Fruit fly (Drosophila melanogaster) whole organism, embryonic: ENCODE data around the gene Mrp5.

Experiments used
- Antp ChIP-seq: fragments of 200-800 bp; sonication (Bioruptor generic); optimal IDR thresholded peaks from 3 replicates; lab custom pipeline; 2016; ENCODE audit warnings: missing biosample characterization, missing genetic modification characterization
- Asciz ChIP-seq: fragments of 200-800 bp; sonication (Bioruptor generic); optimal IDR thresholded peaks from 2 replicates; lab custom pipeline; 2017; ENCODE audit warnings: missing biosample characterization, mild to moderate bottlenecking, missing genetic modification characterization, missing genetic modification reagents
- CG10267 ChIP-seq: fragments of 200-800 bp; sonication (Bioruptor generic); optimal IDR thresholded peaks from 2 replicates; lab custom pipeline; 2018; ENCODE audit warnings: missing biosample characterization, mild to moderate bottlenecking, missing genetic modification characterization, moderate library complexity
- CG10366 ChIP-seq: fragments of 200-800 bp; sonication (Bioruptor generic); IDR thresholded peaks from 2 replicates; pipeline ENCODE4 v1.3.6; 2022; ENCODE audit warnings: missing biosample characterization, missing genetic modification characterization
- CG10979 ChIP-seq: fragments of 200-800 bp; sonication (Bioruptor generic); optimal IDR thresholded peaks from 2 replicates; lab custom pipeline; 2018; ENCODE audit warnings: missing biosample characterization, mild to moderate bottlenecking, missing genetic modification characterization, moderate library complexity
- CG13287 ChIP-seq: fragments of 200-800 bp; sonication (Bioruptor generic); IDR thresholded peaks from 2 replicates; pipeline ENCODE4 v1.3.6; 2022; ENCODE audit warnings: missing biosample characterization, missing genetic modification characterization; ENCODE audit not compliant: partially characterized antibody
- CG1602 ChIP-seq: fragments of 200-800 bp; sonication (Bioruptor generic); optimal IDR thresholded peaks from 3 replicates; lab custom pipeline; 2016; ENCODE audit warnings: missing biosample characterization, missing genetic modification characterization
- CG2116 ChIP-seq: fragments of 200-800 bp; sonication (Bioruptor generic); optimal IDR thresholded peaks from 3 replicates; lab custom pipeline; 2018; ENCODE audit warnings: missing biosample characterization, mild to moderate bottlenecking, missing genetic modification characterization
- CG2678 ChIP-seq: fragments of 200-800 bp; sonication (Bioruptor generic); optimal IDR thresholded peaks from 3 replicates; lab custom pipeline; 2019; ENCODE audit warnings: missing biosample characterization, mild to moderate bottlenecking, missing genetic modification characterization, moderate library complexity
- CG31365 ChIP-seq: fragments of 200-800 bp; sonication (Bioruptor generic); optimal IDR thresholded peaks from 2 replicates; lab custom pipeline; 2018; ENCODE audit warnings: missing biosample characterization, mild to moderate bottlenecking, missing genetic modification characterization
- CG33213 ChIP-seq: fragments of 200-800 bp; sonication (Bioruptor generic); optimal IDR thresholded peaks from 3 replicates; lab custom pipeline; 2016; ENCODE audit warnings: missing biosample characterization, missing genetic modification characterization
- CG42726 ChIP-seq: fragments of 200-800 bp; sonication (Bioruptor generic); IDR thresholded peaks from 2 replicates; pipeline ENCODE4 v1.3.6; 2022; ENCODE audit warnings: missing biosample characterization, missing genetic modification characterization; ENCODE audit not compliant: partially characterized antibody
- CG4328 ChIP-seq: fragments of 200-800 bp; sonication (Bioruptor generic); optimal IDR thresholded peaks from 3 replicates; lab custom pipeline; 2017; ENCODE audit warnings: missing biosample characterization, missing genetic modification reagents, missing genetic modification characterization
- CG4820 ChIP-seq: fragments of 200-800 bp; sonication (Bioruptor generic); optimal IDR thresholded peaks from 3 replicates; lab custom pipeline; 2016; ENCODE audit warnings: missing biosample characterization, missing genetic modification characterization
- CG7786 ChIP-seq: fragments of 200-800 bp; sonication (Bioruptor generic); optimal IDR thresholded peaks from 2 replicates; lab custom pipeline; 2016; ENCODE audit warnings: missing biosample characterization, missing genetic modification characterization
- CG7839 ChIP-seq: fragments of 200-800 bp; sonication (Bioruptor generic); optimal IDR thresholded peaks from 3 replicates; lab custom pipeline; 2018; ENCODE audit warnings: missing biosample characterization, mild to moderate bottlenecking, missing genetic modification characterization, moderate library complexity
- CG8478 ChIP-seq: fragments of >200 bp; optimal IDR thresholded peaks from 2 replicates; lab custom pipeline; 2018
- CG9817 ChIP-seq: fragments of 200-800 bp; sonication (Bioruptor generic); optimal IDR thresholded peaks from 2 replicates; lab custom pipeline; 2018; ENCODE audit warnings: missing biosample characterization, mild to moderate bottlenecking, missing genetic modification characterization, moderate library complexity
- CG9876 ChIP-seq: fragments of 200-800 bp; sonication (Bioruptor generic); optimal IDR thresholded peaks from 2 replicates; lab custom pipeline; 2016; ENCODE audit warnings: missing biosample characterization, missing genetic modification characterization
- Camta ChIP-seq: fragments of 200-800 bp; sonication (Bioruptor generic); optimal IDR thresholded peaks from 2 replicates; lab custom pipeline; 2016; ENCODE audit warnings: missing biosample characterization, missing genetic modification characterization
- CkIIα-i1 ChIP-seq: fragments of 200-800 bp; sonication (Bioruptor generic); IDR thresholded peaks from 2 replicates; pipeline ENCODE4 v1.3.6; 2022; ENCODE audit warnings: missing biosample characterization, missing genetic modification characterization
- E2f1 ChIP-seq: fragments of 200-800 bp; sonication (Bioruptor generic); IDR thresholded peaks from 2 replicates; pipeline ENCODE4 v1.3.6; 2022; ENCODE audit warnings: missing biosample characterization, missing genetic modification characterization
- Lhr ChIP-seq: fragments of 200-800 bp; sonication (Bioruptor generic); optimal IDR thresholded peaks from 3 replicates; lab custom pipeline; 2017; ENCODE audit warnings: mild to moderate bottlenecking, missing biosample characterization, missing genetic modification reagents, missing genetic modification characterization
- Lim3 ChIP-seq: fragments of 200-800 bp; sonication (Bioruptor generic); IDR thresholded peaks from 2 replicates; pipeline ENCODE4 v1.3.6; 2022; ENCODE audit warnings: missing biosample characterization, missing genetic modification characterization
- MTF-1 ChIP-seq: fragments of 200-800 bp; sonication (Bioruptor generic); optimal IDR thresholded peaks from 2 replicates; lab custom pipeline; 2018; ENCODE audit warnings: missing biosample characterization, mild to moderate bottlenecking, missing genetic modification characterization, borderline replicate concordance
- NC2α ChIP-seq: fragments of 200-800 bp; sonication (Bioruptor generic); optimal IDR thresholded peaks from 2 replicates; lab custom pipeline; 2016; ENCODE audit warnings: missing biosample characterization, missing genetic modification characterization
- NK7.1 ChIP-seq: fragments of 200-800 bp; sonication (Bioruptor generic); optimal IDR thresholded peaks from 3 replicates; lab custom pipeline; 2016; ENCODE audit warnings: missing biosample characterization, missing genetic modification characterization
- Poxn ChIP-seq: fragments of 200-800 bp; sonication (Bioruptor generic); IDR thresholded peaks from 2 replicates; pipeline ENCODE4 v1.3.6; 2022; ENCODE audit warnings: missing biosample characterization, missing genetic modification characterization
- Taf1 ChIP-seq: fragments of 200-800 bp; sonication (Bioruptor generic); IDR thresholded peaks from 2 replicates; pipeline ENCODE4 v1.3.6; 2022; ENCODE audit warnings: missing biosample characterization, missing genetic modification characterization
- Tbp ChIP-seq: fragments of >200 bp; optimal IDR thresholded peaks from 2 replicates; lab custom pipeline; 2018; ENCODE audit warnings: missing biosample characterization, missing genetic modification characterization
- al ChIP-seq: fragments of 200-800 bp; sonication (Bioruptor generic); IDR thresholded peaks from 2 replicates; pipeline ENCODE4 v1.3.6; 2022; ENCODE audit warnings: missing biosample characterization, missing genetic modification characterization
- ap ChIP-seq: fragments of 200-800 bp; sonication (Bioruptor generic); IDR thresholded peaks from 2 replicates; pipeline ENCODE4 v1.3.6; 2022; ENCODE audit warnings: missing biosample characterization, missing genetic modification characterization
- ara ChIP-seq: fragments of 200-800 bp; sonication (Bioruptor generic); IDR thresholded peaks from 2 replicates; pipeline ENCODE4 v1.3.6; 2022; ENCODE audit warnings: missing biosample characterization, missing genetic modification characterization
- croc ChIP-seq: fragments of 200-800 bp; sonication (Bioruptor generic); conservative IDR thresholded peaks from 3 replicates; pipeline ENCODE4 v1.3.6; 2022; ENCODE audit warnings: missing biosample characterization, missing genetic modification characterization
- da ChIP-seq: fragments of 200-800 bp; sonication (Bioruptor generic); optimal IDR thresholded peaks from 2 replicates; lab custom pipeline; 2016; ENCODE audit warnings: missing biosample characterization, missing genetic modification characterization
- dm ChIP-seq: fragments of 200-800 bp; sonication (Bioruptor generic); optimal IDR thresholded peaks from 3 replicates; lab custom pipeline; 2016; ENCODE audit warnings: missing biosample characterization, missing genetic modification characterization
- fd64A ChIP-seq: fragments of 200-800 bp; sonication (Bioruptor generic); optimal IDR thresholded peaks from 3 replicates; lab custom pipeline; 2018; ENCODE audit warnings: missing biosample characterization, mild to moderate bottlenecking, missing genetic modification characterization
- gsb-n ChIP-seq: fragments of 200-800 bp; sonication (Bioruptor generic); optimal IDR thresholded peaks from 3 replicates; lab custom pipeline; 2018; ENCODE audit warnings: missing biosample characterization, mild to moderate bottlenecking, missing genetic modification characterization
- jumu ChIP-seq: fragments of 200-800 bp; sonication (Bioruptor generic); optimal IDR thresholded peaks from 3 replicates; lab custom pipeline; 2016; ENCODE audit warnings: missing biosample characterization, missing genetic modification characterization
- luna ChIP-seq: fragments of 200-800 bp; sonication (Bioruptor generic); optimal IDR thresholded peaks from 2 replicates; lab custom pipeline; 2016; ENCODE audit warnings: missing biosample characterization, missing genetic modification characterization
- maf-S ChIP-seq: fragments of 200-800 bp; sonication (Bioruptor generic); optimal IDR thresholded peaks from 2 replicates; lab custom pipeline; 2016; ENCODE audit warnings: missing biosample characterization, missing genetic modification characterization
- mam ChIP-seq: fragments of 200-800 bp; sonication (Bioruptor generic); optimal IDR thresholded peaks from 3 replicates; lab custom pipeline; 2016; ENCODE audit warnings: missing biosample characterization, missing genetic modification characterization
- pan ChIP-seq, 4 experiments: fragments of >200 bp in 3 of 4; fragments of 200-800 bp in 1 of 4; sonication (Bioruptor generic) in 1 of 4; optimal IDR thresholded peaks in 3 of 4; IDR thresholded peaks in 1 of 4; 2 replicates each; pipeline versions ENCODE4 v1.3.6 to Lab custom; 2017 to 2022; ENCODE audit warnings: missing biosample characterization in 2 of 4, missing genetic modification characterization in 2 of 4, mixed read lengths in 1 of 4
- pros ChIP-seq: fragments of 200-800 bp; sonication (Bioruptor generic); optimal IDR thresholded peaks from 3 replicates; lab custom pipeline; 2019; ENCODE audit warnings: missing biosample characterization, mild to moderate bottlenecking, missing genetic modification characterization, moderate library complexity
- salm ChIP-seq: fragments of 200-800 bp; sonication (Bioruptor generic); optimal IDR thresholded peaks from 2 replicates; lab custom pipeline; 2018; ENCODE audit warnings: missing biosample characterization, mild to moderate bottlenecking, missing genetic modification characterization
- sc ChIP-seq, 3 experiments: fragments of >200 bp in 2 of 3; fragments of 200-800 bp in 1 of 3; sonication (Bioruptor generic) in 1 of 3; optimal IDR thresholded peaks; 2 replicates in 2 of 3; 3 replicates in 1 of 3; lab custom pipeline; 2017; ENCODE audit warnings: mild to moderate bottlenecking in 1 of 3, missing biosample characterization in 1 of 3, missing genetic modification characterization in 1 of 3, missing genetic modification reagents in 1 of 3
- sna ChIP-seq: fragments of 200-800 bp; sonication (Bioruptor generic); IDR thresholded peaks from 2 replicates; pipeline ENCODE4 v1.3.6; 2022; ENCODE audit warnings: missing biosample characterization, missing genetic modification characterization; ENCODE audit not compliant: partially characterized antibody
- unc-4 ChIP-seq: fragments of 200-800 bp; sonication (Bioruptor generic); IDR thresholded peaks from 2 replicates; pipeline ENCODE4 v1.3.6; 2022; ENCODE audit warnings: missing biosample characterization, missing genetic modification characterization; ENCODE audit not compliant: partially characterized antibody
- usp ChIP-seq: fragments of >200 bp; optimal IDR thresholded peaks from 2 replicates; lab custom pipeline; 2017; ENCODE audit warnings: missing biosample characterization, missing genetic modification characterization

Gene Mrp5

DNA sequence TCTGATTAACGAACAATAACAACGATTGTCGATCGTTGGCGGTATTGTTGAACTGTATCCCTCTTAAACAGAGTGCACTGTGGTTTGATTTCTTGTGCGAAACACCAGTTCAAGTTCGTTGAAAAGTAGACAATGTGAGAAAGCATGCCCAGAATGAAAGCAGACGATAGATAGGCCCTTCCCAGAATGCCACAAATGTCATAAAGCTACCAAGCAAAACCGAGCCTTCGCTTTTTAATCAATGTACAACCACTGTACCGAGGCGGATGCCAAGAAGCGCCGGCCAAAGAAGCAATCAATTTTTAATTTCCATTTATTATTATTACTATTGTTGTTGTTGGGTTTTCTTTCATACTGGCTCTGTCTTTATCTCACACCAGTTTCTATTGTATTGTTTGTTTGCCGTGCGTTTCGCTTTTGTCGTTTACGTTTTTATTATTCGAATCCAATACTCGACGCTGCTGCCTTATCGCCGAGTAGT lies 33.4 kb upstream of the Mrp5 start (continued):
- peak; percentile 3 for TF ChIP-seq CG4328
- TF ChIP-seq usp (GFP tag; lab: Kevin White, UChicago): no peak
- TF ChIP-seq CG33213 (GFP tag; lab: Kevin White, UChicago): peak; percentile 66
- TF ChIP-seq CG10979 (tag; lab: Kevin White, UChicago): peak; percentile 78
- peak; percentile 73 for TF ChIP-seq CG4820 (GFP tag; lab: Kevin White, UChicago)
- TF ChIP-seq CG2678: peak; percentile 84
- TF ChIP-seq CG10366 (GFP tag; lab: Robert Waterston, UW): peak; percentile 92
- TF ChIP-seq CG42726 (GFP tag; lab: Robert Waterston, UW): no peak
- TF ChIP-seq Asciz (GFP tag; lab: Kevin White, UChicago): peak; percentile 72
- TF ChIP-seq NK7.1 (GFP tag; lab: Kevin White, UChicago): peak; percentile 56
- TF ChIP-seq mam (GFP tag; lab: Kevin White, UChicago): peak; percentile 89
- TF ChIP-seq salm (tag; lab: Kevin White, UChicago): peak; percentile 70
- TF ChIP-seq Tbp (GFP tag; lab: Kevin White, UChicago): no peak
- peak; percentile 66 for TF ChIP-seq Lim3 (GFP tag; lab: Robert Waterston, UW)
- TF ChIP-seq CG2116 (GFP tag; lab: Kevin White, UChicago): peak; percentile 27
- TF ChIP-seq luna (GFP tag; lab: Kevin White, UChicago): peak; percentile 51
- peak; percentile 70 for TF ChIP-seq dm (GFP tag; lab: Kevin White, UChicago)
- TF ChIP-seq fd64A (GFP tag; lab: Kevin White, UChicago): peak; percentile 76
- no peak for TF ChIP-seq unc-4 (GFP tag; lab: Robert Waterston, UW)
- TF ChIP-seq maf-S (GFP tag; lab: Kevin White, UChicago): peak; percentile 76
- TF ChIP-seq croc (GFP tag; lab: Robert Waterston, UW): peak; percentile 56
- peak; percentile 62 for TF ChIP-seq Camta (GFP tag; lab: Kevin White, UChicago)
- TF ChIP-seq gsb-n (tag; lab: Kevin White, UChicago): peak; percentile 71
- TF ChIP-seq CG31365 (tag; lab: Kevin White, UChicago): peak; percentile 60
- TF ChIP-seq CG13287 (GFP tag; lab: Robert Waterston, UW): peak; percentile 28; the same call in 1 of the 2 replicates
- TF ChIP-seq pros (GFP tag; lab: Kevin White, UChicago): no peak
- no peak for TF ChIP-seq pan (optimal IDR thresholded peaks at IDR 0.05; lab: Kevin White, UChicago)
- peak in 1 of 2 experiments; percentile 91 for TF ChIP-seq pan (GFP tag; optimal IDR thresholded peaks at IDR 0.05 in 1 of 2, IDR thresholded peaks at IDR 0.05 in 1 of 2)
- peak; percentile 59 for TF ChIP-seq Taf1
- TF ChIP-seq da: peak; percentile 58
- peak; percentile 71 for TF ChIP-seq CG1602 (GFP tag; lab: Kevin White, UChicago)
- TF ChIP-seq Poxn: peak; percentile 71
- TF ChIP-seq ara (GFP tag; lab: Robert Waterston, UW): peak; percentile 82
- no peak for TF ChIP-seq Lhr (GFP tag; lab: Kevin White, UChicago)
- TF ChIP-seq CG7786 (GFP tag; lab: Kevin White, UChicago): peak; percentile 77
- TF ChIP-seq sna (GFP tag; lab: Robert Waterston, UW): no peak
- peak; percentile 52 for TF ChIP-seq CG10267
- TF ChIP-seq CG7839 (tag; lab: Kevin White, UChicago): peak; percentile 78
- TF ChIP-seq E2f1 (GFP tag; lab: Robert Waterston, UW): peak; percentile 89
- 0 out of 2 replicates have a peak, but pooled peaks have one; percentile 23 for TF ChIP-seq CkIIα-i1 (GFP tag; lab: Robert Waterston, UW)
- TF ChIP-seq MTF-1 (GFP tag; lab: Kevin White, UChicago): peak; percentile 71
- TF ChIP-seq CG9876: peak; percentile 75
- peak; percentile 67; the same call in 1 of the 2 replicates for TF ChIP-seq ap (GFP tag; lab: Robert Waterston, UW)
- peak; percentile 65 for TF ChIP-seq CG9817 (tag; lab: Kevin White, UChicago)
- TF ChIP-seq NC2α (GFP tag; lab: Kevin White, UChicago): peak; percentile 57
- no peak for TF ChIP-seq CG8478 (lab: Kevin White, UChicago)
- TF ChIP-seq Antp (GFP tag; lab: Kevin White, UChicago): peak; percentile 89
- peak; percentile 72 for TF ChIP-seq al (GFP tag; lab: Robert Waterston, UW)
- no peak for TF ChIP-seq sc (optimal IDR thresholded peaks at IDR 0.05; lab: Kevin White, UChicago)
- peak; percentile 61 for TF ChIP-seq sc (GFP tag; optimal IDR thresholded peaks at IDR 0.05; lab: Kevin White, UChicago)
- TF ChIP-seq jumu: peak; percentile 72
